Worm (Caenorhabditis elegans) whole organism, L1 larva: ENCODE data around the gene dss-1.

Experiments used
- ceh-90 ChIP-seq: sonication (generic microtip); optimal IDR thresholded peaks from 2 replicates; lab custom pipeline; 2016; ENCODE audit warnings: missing genetic modification characterization, missing compliant biosample characterization
- lin-13 ChIP-seq: fragments of 150-350 bp; optimal IDR thresholded peaks from 2 replicates; lab custom pipeline; 2014; ENCODE audit warnings: missing biosample characterization, missing genetic modification reagents, missing genetic modification characterization
- rnt-1 ChIP-seq: sonication (generic microtip); optimal IDR thresholded peaks from 2 replicates; lab custom pipeline; 2016; ENCODE audit warnings: mild to moderate bottlenecking, missing genetic modification characterization, moderate library complexity, missing compliant biosample characterization
- ztf-11 ChIP-seq, 2 experiments: sonication (generic microtip); optimal IDR thresholded peaks; 2 replicates each; lab custom pipeline; 2016 to 2017; ENCODE audit warnings: missing genetic modification characterization in 2 of 2, missing biosample characterization in 1 of 2, missing compliant biosample characterization in 1 of 2

ce11 chrIII:1231186-1231585 lies 35.1 kb upstream of the dss-1 start:
- TF ChIP-seq rnt-1 (tag; lab: Kevin White, UChicago) = no peak
- TF ChIP-seq ceh-90 = no peak
- no peak for TF ChIP-seq lin-13 (GFP tag; lab: Kevin White, UChicago)
- no peak for TF ChIP-seq ztf-11 (tag; optimal IDR thresholded peaks at IDR 0.05; lab: Kevin White, UChicago)
